Worm (Caenorhabditis elegans): ENCODE results near the gene Y69A2AR.31.

DNA sequence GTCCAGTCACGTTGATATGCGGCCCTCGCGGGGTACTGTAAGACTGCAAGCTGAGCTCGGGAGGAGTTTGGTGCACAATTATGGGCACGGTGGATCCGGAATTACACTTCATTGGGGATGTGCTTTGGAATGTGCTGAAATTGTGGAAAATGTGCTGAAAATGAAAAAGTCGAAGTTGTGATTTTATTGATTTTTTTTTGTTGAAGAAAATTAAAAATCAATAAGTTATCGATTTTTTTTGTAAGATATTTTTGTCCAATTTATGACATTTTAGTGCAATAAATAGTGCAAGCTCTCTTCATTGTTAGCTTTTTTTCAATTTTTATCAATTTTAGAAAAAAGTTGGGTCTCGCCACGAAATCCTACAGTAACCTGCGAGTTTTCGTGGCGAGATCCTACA is 47.0 kb downstream of the Y69A2AR.31 start:
- no peak for TF ChIP-seq pqm-1 (tag; optimal IDR thresholded peaks at IDR 0.05)
- no peak for TF ChIP-seq rbr-2 (tag; optimal IDR thresholded peaks at IDR 0.05)
- TF ChIP-seq snpc-4 (tag; optimal IDR thresholded peaks at IDR 0.05): no peak
- no peak for TF ChIP-seq unc-130 (GFP tag; optimal IDR thresholded peaks at IDR 0.05)
- TF ChIP-seq madf-9 (GFP tag; conservative IDR thresholded peaks at IDR 0.05): no peak
- no peak for TF ChIP-seq daf-8 (GFP tag; IDR thresholded peaks at IDR 0.05)
- no peak for TF ChIP-seq aly-2 (tag; optimal IDR thresholded peaks at IDR 0.05)
- TF ChIP-seq hlh-11 (tag; optimal IDR thresholded peaks at IDR 0.05): no peak
- no peak for TF ChIP-seq nhr-237 (tag; optimal IDR thresholded peaks at IDR 0.05)
- no peak for TF ChIP-seq skn-1 (tag; optimal IDR thresholded peaks at IDR 0.05)
- no peak for TF ChIP-seq ZK546.5 (tag; optimal IDR thresholded peaks at IDR 0.05)
- no peak for TF ChIP-seq ceh-82 (tag; optimal IDR thresholded peaks at IDR 0.05)
- no peak for TF ChIP-seq nhr-11 (tag; optimal IDR thresholded peaks at IDR 0.05)
- no peak for TF ChIP-seq F49E8.2 (tag; optimal IDR thresholded peaks at IDR 0.05; ENCODE audit: borderline replicate concordance)

Measured in whole organism, L4 larva.